Worm (Caenorhabditis elegans): ENCODE data around the gene srh-122.

The srh-122 gene

ce11 chrV:15406928-15407327 lies 29.1 kb upstream of the srh-122 start, which contains the start of gene srh-257:
TSS of gene srh-257 (plus strand) at chrV:15407228.
- TF ChIP-seq nhr-10 (tag; optimal IDR thresholded peaks at IDR 0.05) (no peak), daf-8 (GFP tag; IDR thresholded peaks at IDR 0.05) (no peak), nhr-41 (GFP tag; IDR thresholded peaks at IDR 0.05) (no peak), daf-19 (GFP tag; conservative IDR thresholded peaks at IDR 0.05) (no peak)

- TF ChIP-seq sdz-12 (GFP tag; optimal IDR thresholded peaks at IDR 0.05) = no peak
Observed at ce11 chrV:15404859-15405258, 27.1 kb upstream of the srh-122 start, which contains the start of gene srh-258. TSS of gene srh-258 (plus strand) at chrV:15405159.

- TF ChIP-seq dmd-9 (GFP tag; IDR thresholded peaks at IDR 0.05) = no peak
- no peak for TF ChIP-seq Y48G9A.11 (GFP tag; IDR thresholded peaks at IDR 0.05)
- no peak for TF ChIP-seq daf-16 (GFP tag; optimal IDR thresholded peaks at IDR 0.05)
- TF ChIP-seq daf-16 (tag; optimal IDR thresholded peaks at IDR 0.05) = peak; percentile 93
- TF ChIP-seq lim-7 (GFP tag; IDR thresholded peaks at IDR 0.05) = no peak
- TF ChIP-seq F49E8.2 (tag; optimal IDR thresholded peaks at IDR 0.05; ENCODE audit: borderline replicate concordance) = no peak
Observed at ce11 chrV:15401856-15402314, 24.1 kb upstream of the srh-122 start, which contains the start of gene fbxa-135. TSS of gene fbxa-135 (plus strand) at chrV:15402264.

ce11 chrV:15399691-15400377 lies 22.0 kb upstream of the srh-122 start, which contains the start of the genes T06E6.15 and sri-7:
TSS of gene T06E6.15 (minus strand) at chrV:15399791.
TSS of gene sri-7 (plus strand) at chrV:15400327.
- no peak for TF ChIP-seq F10B5.3 (tag; optimal IDR thresholded peaks at IDR 0.05)
- no peak for TF ChIP-seq ceh-44 (GFP tag; IDR thresholded peaks at IDR 0.05)
- TF ChIP-seq nhr-6 (tag; optimal IDR thresholded peaks at IDR 0.05) = no peak
- no peak for TF ChIP-seq madf-9 (GFP tag; conservative IDR thresholded peaks at IDR 0.05)
- no peak for TF ChIP-seq lin-38 (GFP tag; IDR thresholded peaks at IDR 0.05)
- TF ChIP-seq ctbp-1 (GFP tag; IDR thresholded peaks at IDR 0.05) = no peak
- no peak for TF ChIP-seq F44E2.7 (GFP tag; IDR thresholded peaks at IDR 0.05)
- no peak for TF ChIP-seq nhr-76 (tag; optimal IDR thresholded peaks at IDR 0.05)
- no peak for TF ChIP-seq unc-39 (tag; optimal IDR thresholded peaks at IDR 0.05)

ce11 chrV:15398728-15399127 lies 20.9 kb upstream of the srh-122 start, which contains the start of gene fbxa-199:
TSS of gene fbxa-199 (minus strand) at chrV:15398828.
- TF ChIP-seq nhr-42 (GFP tag; IDR thresholded peaks at IDR 0.05) (no peak), fos-1 (tag; optimal IDR thresholded peaks at IDR 0.05) (no peak)

- TF ChIP-seq T20F7.1 (GFP tag; optimal IDR thresholded peaks at IDR 0.05) = no peak
- no peak for TF ChIP-seq tra-1 (GFP tag; IDR thresholded peaks at IDR 0.05)
- no peak for TF ChIP-seq zfp-3 (GFP tag; conservative IDR thresholded peaks at IDR 0.05)
- no peak for TF ChIP-seq pqm-1 (tag; optimal IDR thresholded peaks at IDR 0.05)
Observed at ce11 chrV:15397139-15397538, 19.3 kb upstream of the srh-122 start.

- no peak for TF ChIP-seq skn-1 (tag; optimal IDR thresholded peaks at IDR 0.05)
- peak; percentile 90 for TF ChIP-seq lin-38 (GFP tag; IDR thresholded peaks at IDR 0.05)
- TF ChIP-seq T20F7.1 (GFP tag; optimal IDR thresholded peaks at IDR 0.05) = no peak
- no peak for TF ChIP-seq zip-11 (GFP tag; IDR thresholded peaks at IDR 0.05)
- no peak for TF ChIP-seq zip-2 (tag; optimal IDR thresholded peaks at IDR 0.05)
- TF ChIP-seq F37D6.2 (tag; optimal IDR thresholded peaks at IDR 0.05) = no peak
- TF ChIP-seq nhr-11 (tag; optimal IDR thresholded peaks at IDR 0.05) = no peak
- TF ChIP-seq mep-1 (tag; optimal IDR thresholded peaks at IDR 0.05) = no peak
- no peak for TF ChIP-seq ZK337.2 (GFP tag; IDR thresholded peaks at IDR 0.05)
- TF ChIP-seq ces-1 (GFP tag; optimal IDR thresholded peaks at IDR 0.05) = no peak
- TF ChIP-seq Y48G9A.11 (GFP tag; IDR thresholded peaks at IDR 0.05) = 0 out of 2 replicates have a peak, but pooled peaks have one; percentile 32
- TF ChIP-seq aly-2 (tag; optimal IDR thresholded peaks at IDR 0.05) = no peak
- no peak for TF ChIP-seq ceh-82 (tag; optimal IDR thresholded peaks at IDR 0.05)
- TF ChIP-seq cey-2 (tag; optimal IDR thresholded peaks at IDR 0.05; ENCODE audit: borderline replicate concordance, insufficient read depth) = no peak
- no peak for TF ChIP-seq arid-1 (GFP tag; conservative IDR thresholded peaks at IDR 0.05)
- TF ChIP-seq hmg-1.1 (GFP tag; IDR thresholded peaks at IDR 0.05) = no peak
- peak; percentile 30 for TF ChIP-seq unc-130 (GFP tag; optimal IDR thresholded peaks at IDR 0.05)
- TF ChIP-seq ama-1 (optimal IDR thresholded peaks at IDR 0.05) = no peak
Observed at ce11 chrV:15395347-15395746, 17.5 kb upstream of the srh-122 start, which contains the start of gene cyb-3. TSS of gene cyb-3 (plus strand) at chrV:15395696.

All from whole organism, L4 larva.